Fruit fly (Drosophila melanogaster) whole organism, prepupa: Measurements from ENCODE around the gene CG31612.

Experiments
- CG11762 ChIP-seq: fragments of 200-800 bp; sonication (Bioruptor generic); optimal IDR thresholded peaks from 3 replicates; lab custom pipeline; 2016; ENCODE audit warnings: missing biosample characterization, missing genetic modification characterization; ENCODE audit not compliant: insufficient read depth
- CG11902 ChIP-seq: fragments of 200-800 bp; sonication (Bioruptor generic); optimal IDR thresholded peaks from 3 replicates; lab custom pipeline; 2016; ENCODE audit warnings: missing biosample characterization, missing genetic modification characterization
- CG15336 ChIP-seq: fragments of 200-800 bp; sonication (Bioruptor generic); IDR thresholded peaks from 2 replicates; pipeline ENCODE4 v1.3.6; 2022; ENCODE audit warnings: missing biosample characterization, missing genetic modification characterization
- CG1621 ChIP-seq: fragments of 200-800 bp; sonication (Bioruptor generic); optimal IDR thresholded peaks from 3 replicates; lab custom pipeline; 2018; ENCODE audit warnings: missing biosample characterization, mild to moderate bottlenecking, missing genetic modification characterization
- CG16779 ChIP-seq: fragments of 200-800 bp; sonication (Bioruptor generic); optimal IDR thresholded peaks from 3 replicates; lab custom pipeline; 2017; ENCODE audit warnings: missing biosample characterization, mild to moderate bottlenecking, missing genetic modification characterization
- CG3032 ChIP-seq: fragments of 200-800 bp; optimal IDR thresholded peaks from 2 replicates; lab custom pipeline; 2019; ENCODE audit warnings: missing biosample characterization, mild to moderate bottlenecking, missing genetic modification characterization, moderate library complexity
- CG31627 ChIP-seq: fragments of 200-800 bp; sonication (Bioruptor generic); optimal IDR thresholded peaks from 3 replicates; lab custom pipeline; 2016; ENCODE audit warnings: missing biosample characterization, missing genetic modification characterization
- CG3919 ChIP-seq: fragments of 200-800 bp; sonication (Bioruptor generic); optimal IDR thresholded peaks from 3 replicates; lab custom pipeline; 2016; ENCODE audit warnings: missing biosample characterization, missing genetic modification characterization
- CG4318 ChIP-seq: fragments of 200-800 bp; sonication (Bioruptor generic); optimal IDR thresholded peaks from 3 replicates; lab custom pipeline; 2017; ENCODE audit warnings: missing biosample characterization, mild to moderate bottlenecking, missing genetic modification characterization
- CG6163 ChIP-seq: fragments of 200-800 bp; sonication (Bioruptor generic); IDR thresholded peaks from 3 replicates; pipeline ENCODE4 v1.3.6; 2022; ENCODE audit warnings: missing biosample characterization, missing genetic modification characterization
- CG6792 ChIP-seq: fragments of 200-800 bp; sonication (Bioruptor generic); optimal IDR thresholded peaks from 3 replicates; lab custom pipeline; 2016; ENCODE audit warnings: missing biosample characterization, missing genetic modification characterization
- CG6854 ChIP-seq: fragments of 200-800 bp; sonication (Bioruptor generic); optimal IDR thresholded peaks from 2 replicates; lab custom pipeline; 2017; ENCODE audit warnings: missing biosample characterization, mild to moderate bottlenecking, missing genetic modification characterization
- CG7368 ChIP-seq: fragments of 200-800 bp; sonication (Bioruptor generic); optimal IDR thresholded peaks from 3 replicates; lab custom pipeline; 2016; ENCODE audit warnings: missing biosample characterization, missing genetic modification characterization
- CG8119 ChIP-seq: fragments of 200-800 bp; sonication (Bioruptor generic); IDR thresholded peaks from 3 replicates; pipeline ENCODE4 v1.3.6; 2022; ENCODE audit warnings: missing biosample characterization, missing genetic modification characterization
- CG8319 ChIP-seq: fragments of 200-800 bp; sonication (Bioruptor generic); optimal IDR thresholded peaks from 3 replicates; lab custom pipeline; 2016; ENCODE audit warnings: missing biosample characterization, missing genetic modification characterization
- CG8632 ChIP-seq: fragments of 200-800 bp; sonication (Bioruptor generic); optimal IDR thresholded peaks from 3 replicates; lab custom pipeline; 2016; ENCODE audit warnings: missing biosample characterization, missing genetic modification characterization
- CG9139 ChIP-seq: fragments of 200-800 bp; sonication (Bioruptor generic); optimal IDR thresholded peaks from 3 replicates; lab custom pipeline; 2017; ENCODE audit warnings: missing biosample characterization, mild to moderate bottlenecking, missing genetic modification characterization
- Eip78C ChIP-seq: fragments of 200-800 bp; sonication (Bioruptor generic); peaks from one replicate; lab custom pipeline; 2016; ENCODE audit warnings: missing biosample characterization, missing genetic modification characterization
- Eip93F ChIP-seq: fragments of 200-800 bp; sonication (Bioruptor generic); optimal IDR thresholded peaks from 2 replicates; lab custom pipeline; 2016; ENCODE audit warnings: missing biosample characterization, mild to moderate bottlenecking, missing genetic modification characterization
- Ets21C ChIP-seq: fragments of 200-800 bp; sonication (Bioruptor generic); optimal IDR thresholded peaks from 3 replicates; lab custom pipeline; 2016; ENCODE audit warnings: missing biosample characterization, missing genetic modification characterization
- Ets96B ChIP-seq: fragments of 200-800 bp; optimal IDR thresholded peaks from 2 replicates; lab custom pipeline; 2019; ENCODE audit warnings: missing biosample characterization, mild to moderate bottlenecking, missing genetic modification characterization, moderate library complexity
- Hr38 ChIP-seq: sonication (Bioruptor generic); optimal IDR thresholded peaks from 2 replicates; lab custom pipeline; 2016; ENCODE audit warnings: missing biosample characterization, missing genetic modification characterization
- Hr4 ChIP-seq: fragments of 200-800 bp; sonication (Bioruptor generic); optimal IDR thresholded peaks from 3 replicates; lab custom pipeline; 2016; ENCODE audit warnings: missing biosample characterization, missing genetic modification characterization
- Met ChIP-seq: fragments of 200-800 bp; sonication (Bioruptor generic); optimal IDR thresholded peaks from 3 replicates; lab custom pipeline; 2016; ENCODE audit warnings: missing biosample characterization, missing genetic modification characterization
- OdsH ChIP-seq: fragments of 200-800 bp; sonication (Bioruptor generic); optimal IDR thresholded peaks from 3 replicates; lab custom pipeline; 2016; ENCODE audit warnings: missing biosample characterization, missing genetic modification characterization
- Smox ChIP-seq: fragments of 200-800 bp; sonication (Bioruptor generic); optimal IDR thresholded peaks from 3 replicates; lab custom pipeline; 2016; ENCODE audit warnings: missing biosample characterization, missing genetic modification characterization
- Sox14 ChIP-seq: fragments of 200-800 bp; sonication (Bioruptor generic); optimal IDR thresholded peaks from 3 replicates; lab custom pipeline; 2016; ENCODE audit warnings: missing biosample characterization, missing genetic modification characterization
- Sox15 ChIP-seq: fragments of 200-800 bp; sonication (Bioruptor generic); optimal IDR thresholded peaks from 3 replicates; lab custom pipeline; 2016; ENCODE audit warnings: missing biosample characterization, missing genetic modification characterization
- acj6 ChIP-seq: fragments of 200-800 bp; sonication (Bioruptor generic); optimal IDR thresholded peaks from 3 replicates; lab custom pipeline; 2016; ENCODE audit warnings: missing biosample characterization, missing genetic modification characterization
- cyc ChIP-seq: fragments of 200-800 bp; sonication (Bioruptor generic); optimal IDR thresholded peaks from 3 replicates; lab custom pipeline; 2016; ENCODE audit warnings: missing biosample characterization, missing genetic modification characterization
- esn ChIP-seq: fragments of 200-800 bp; sonication (Bioruptor generic); optimal IDR thresholded peaks from 2 replicates; lab custom pipeline; 2016; ENCODE audit warnings: missing biosample characterization, mild to moderate bottlenecking, missing genetic modification characterization, moderate library complexity
- fd59A ChIP-seq: fragments of 200-800 bp; sonication (Bioruptor generic); optimal IDR thresholded peaks from 2 replicates; lab custom pipeline; 2017; ENCODE audit warnings: missing biosample characterization, mild to moderate bottlenecking, missing genetic modification characterization, missing genetic modification reagents
- fkh ChIP-seq: fragments of 200-800 bp; sonication (Bioruptor generic); optimal IDR thresholded peaks from 3 replicates; lab custom pipeline; 2017; ENCODE audit warnings: missing biosample characterization, mild to moderate bottlenecking, missing genetic modification characterization, moderate library complexity
- lz ChIP-seq: fragments of 200-800 bp; sonication (Bioruptor generic); optimal IDR thresholded peaks from 3 replicates; lab custom pipeline; 2016; ENCODE audit warnings: missing biosample characterization, missing genetic modification characterization
- net ChIP-seq: fragments of 200-800 bp; sonication (Bioruptor generic); optimal IDR thresholded peaks from 3 replicates; lab custom pipeline; 2016; ENCODE audit warnings: missing biosample characterization, missing genetic modification characterization
- pdm3 ChIP-seq: fragments of 200-800 bp; sonication (Bioruptor generic); optimal IDR thresholded peaks from 3 replicates; lab custom pipeline; 2016; ENCODE audit warnings: missing biosample characterization, missing genetic modification characterization
- salr ChIP-seq, 2 experiments: fragments of 200-800 bp; sonication (Bioruptor generic); optimal IDR thresholded peaks; 3 replicates each; lab custom pipeline; 2016 to 2018; ENCODE audit warnings: missing biosample characterization in 2 of 2, missing genetic modification characterization in 2 of 2, mild to moderate bottlenecking in 1 of 2
- svp ChIP-seq: fragments of 200-800 bp; sonication (Bioruptor generic); peaks from one replicate; lab custom pipeline; 2016; ENCODE audit warnings: missing biosample characterization, missing genetic modification characterization
- vri ChIP-seq: fragments of 200-800 bp; sonication (Bioruptor generic); optimal IDR thresholded peaks from 3 replicates; lab custom pipeline; 2016; ENCODE audit warnings: missing biosample characterization, mild to moderate bottlenecking, missing genetic modification characterization

The CG31612 gene

dm6 chr2L:21757264-21758066, 37.8 kb downstream of the CG31612 start, which contains the start of the genes step and CG1416 (continued):
- TF ChIP-seq salr (GFP tag; optimal IDR thresholded peaks at IDR 0.05; lab: Kevin White, UChicago) (peak; percentile 35 to 69), Eip78C (GFP tag; lab: Kevin White, UChicago) (peak; percentile 13), CG6163 (GFP tag; lab: Robert Waterston, UW) (no peak), Eip93F (GFP tag; lab: Kevin White, UChicago) (no peak), CG4318 (peak; percentile 48), Sox15 (GFP tag; lab: Kevin White, UChicago) (peak; percentile 48), CG6792 (GFP tag; lab: Kevin White, UChicago) (peak; percentile 1), CG8632 (GFP tag; lab: Kevin White, UChicago) (no peak), cyc (GFP tag; lab: Kevin White, UChicago) (peak; percentile 46), fkh (GFP tag; lab: Kevin White, UChicago) (peak; percentile 83), CG11762 (GFP tag; lab: Kevin White, UChicago) (no peak), CG11902 (peak; percentile 69), Hr4 (GFP tag; lab: Kevin White, UChicago) (peak; percentile 62), Sox14 (peak; percentile 40), CG7368 (no peak), svp (GFP tag; lab: Kevin White, UChicago) (peak; percentile 79), CG8119 (no peak; the same call in 2 of the 3 replicates), CG1621 (tag; lab: Kevin White, UChicago) (no peak), Met (GFP tag; lab: Kevin White, UChicago) (peak; percentile 59), pdm3 (GFP tag; lab: Kevin White, UChicago) (peak; percentile 56), CG16779 (no peak), Ets21C (GFP tag; lab: Kevin White, UChicago) (peak; percentile 32), CG3919 (GFP tag; lab: Kevin White, UChicago) (no peak), CG8319 (GFP tag; lab: Kevin White, UChicago) (no peak), Ets96B (no peak), net (no peak), OdsH (GFP tag; lab: Kevin White, UChicago) (peak; percentile 65), CG31627 (GFP tag; lab: Kevin White, UChicago) (peak; percentile 75), lz (peak; percentile 56), CG3032 (tag; lab: Kevin White, UChicago) (peak; percentile 50), acj6 (GFP tag; lab: Kevin White, UChicago) (peak; percentile 56), Smox (GFP tag; lab: Kevin White, UChicago) (peak; percentile 26), esn (GFP tag; lab: Kevin White, UChicago) (peak; percentile 54), Hr38 (GFP tag; lab: Kevin White, UChicago) (no peak), CG6854 (GFP tag; lab: Kevin White, UChicago) (no peak), CG9139 (no peak)

- TF ChIP-seq OdsH (GFP tag; lab: Kevin White, UChicago) (no peak), fkh (GFP tag; lab: Kevin White, UChicago) (peak; percentile 9), CG16779 (no peak), CG11762 (GFP tag; lab: Kevin White, UChicago) (no peak), net (no peak), CG3919 (GFP tag; lab: Kevin White, UChicago) (no peak), pdm3 (GFP tag; lab: Kevin White, UChicago) (no peak), CG15336 (GFP tag; lab: Robert Waterston, UW) (no peak), Hr38 (GFP tag; lab: Kevin White, UChicago) (no peak), vri (GFP tag; lab: Kevin White, UChicago) (no peak), Ets96B (no peak), acj6 (GFP tag; lab: Kevin White, UChicago) (no peak), fd59A (GFP tag; lab: Kevin White, UChicago) (no peak), CG3032 (tag; lab: Kevin White, UChicago) (peak; percentile 20), Hr4 (GFP tag; lab: Kevin White, UChicago) (no peak), Sox14 (no peak)
- TF ChIP-seq, all 60 proteins: peak for 2
Measured at dm6 chr2L:21756696-21757095, 38.6 kb downstream of the CG31612 start.
